Fruit fly (Drosophila melanogaster) whole organism, prepupa: ENCODE data around the gene CG6569.

Experiments
- CG15336 ChIP-seq: fragments of 200-800 bp; sonication (Bioruptor generic); IDR thresholded peaks from 2 replicates; pipeline ENCODE4 v1.3.6; 2022; ENCODE audit warnings: missing biosample characterization, missing genetic modification characterization
- Hr39 ChIP-seq: fragments of 200-800 bp; sonication (Bioruptor generic); optimal IDR thresholded peaks from 2 replicates; lab custom pipeline; 2016; ENCODE audit warnings: missing biosample characterization, missing genetic modification characterization
- Sox15 ChIP-seq: fragments of 200-800 bp; sonication (Bioruptor generic); optimal IDR thresholded peaks from 3 replicates; lab custom pipeline; 2016; ENCODE audit warnings: missing biosample characterization, missing genetic modification characterization
- cyc ChIP-seq: fragments of 200-800 bp; sonication (Bioruptor generic); optimal IDR thresholded peaks from 3 replicates; lab custom pipeline; 2016; ENCODE audit warnings: missing biosample characterization, missing genetic modification characterization
- dsx ChIP-seq: fragments of 200-800 bp; optimal IDR thresholded peaks from 3 replicates; lab custom pipeline; 2019; ENCODE audit warnings: missing biosample characterization, mild to moderate bottlenecking, missing genetic modification characterization, moderate library complexity; ENCODE audit not compliant: poor library complexity, severe bottlenecking
- ss ChIP-seq, 2 experiments: fragments of 200-800 bp; sonication (Bioruptor generic); optimal IDR thresholded peaks; 2 replicates in 1 of 2; 3 replicates in 1 of 2; lab custom pipeline; 2017 to 2018; ENCODE audit warnings: mild to moderate bottlenecking in 2 of 2, missing biosample characterization in 2 of 2, missing genetic modification characterization in 2 of 2, moderate library complexity in 1 of 2
- topi ChIP-seq: fragments of 200-800 bp; sonication (Bioruptor generic); optimal IDR thresholded peaks from 3 replicates; lab custom pipeline; 2016; ENCODE audit warnings: missing biosample characterization, missing genetic modification characterization

- TF ChIP-seq dsx (GFP tag; lab: Kevin White, UChicago): no peak
- peak; percentile 56 for TF ChIP-seq cyc (GFP tag; lab: Kevin White, UChicago)
- TF ChIP-seq ss (GFP tag; optimal IDR thresholded peaks at IDR 0.05; lab: Kevin White, UChicago): peak in 1 of 2 experiments; percentile 1
- peak; percentile 37; the same call in 1 of the 2 replicates for TF ChIP-seq CG15336 (GFP tag; lab: Robert Waterston, UW)
- TF ChIP-seq Hr39 (GFP tag; lab: Kevin White, UChicago): peak; percentile 67
- TF ChIP-seq topi (GFP tag; lab: Kevin White, UChicago): peak; percentile 73
- no peak for TF ChIP-seq Sox15 (GFP tag; lab: Kevin White, UChicago)
Observed at dm6 chr3R:21827453-21828039, 40.2 kb downstream of the CG6569 start.
